Worm (Caenorhabditis elegans) whole organism, L4 larva: ENCODE data around the gene twk-45.

ENCODE experiments used
- aly-2 ChIP-seq: sonication (generic microtip); optimal IDR thresholded peaks from 2 replicates; lab custom pipeline; 2018; ENCODE audit warnings: missing biosample characterization, missing genetic modification characterization
- daf-16 ChIP-seq, 3 experiments: sonication (generic microtip); optimal IDR thresholded peaks; 2 replicates each; lab custom pipeline; 2016 to 2017; ENCODE audit warnings: missing genetic modification characterization in 3 of 3, missing genetic modification reagents in 3 of 3, mild to moderate bottlenecking in 2 of 3, missing compliant biosample characterization in 2 of 3, missing biosample characterization in 1 of 3, moderate library complexity in 1 of 3
- hlh-11 ChIP-seq: fragments of 200-800 bp; sonication (Bioruptor generic); optimal IDR thresholded peaks from 2 replicates; lab custom pipeline; 2018; ENCODE audit warnings: mild to moderate bottlenecking, missing genetic modification characterization, missing compliant biosample characterization
- nhr-11 ChIP-seq: fragments of 150-350 bp; optimal IDR thresholded peaks from 2 replicates; lab custom pipeline; 2014; ENCODE audit warnings: missing biosample characterization, missing genetic modification characterization
- nhr-25 ChIP-seq: sonication (generic microtip); optimal IDR thresholded peaks from 2 replicates; lab custom pipeline; 2017; ENCODE audit warnings: missing genetic modification characterization, mild to moderate bottlenecking, missing compliant biosample characterization, antibody characterized with exemption, moderate library complexity, borderline replicate concordance; ENCODE audit not compliant: insufficient read depth
- pha-4 ChIP-seq, 2 experiments: fragments of 150-350 bp in 1 of 2; fragments of 200-800 bp in 1 of 2; sonication (Bioruptor generic) in 1 of 2; IDR thresholded peaks in 1 of 2; optimal IDR thresholded peaks in 1 of 2; 2 replicates each; pipeline versions ENCODE4 v1.3.6 to Lab custom; 2014 to 2022; ENCODE audit warnings: missing genetic modification characterization in 2 of 2, missing genetic modification reagents in 2 of 2, missing biosample characterization in 1 of 2, missing compliant biosample characterization in 1 of 2

ce11 chrIII:2801800-2802515 is at the start of gene twk-45, which contains the start of gene Y71H2AM.25:
- TF ChIP-seq aly-2 (tag; lab: Kevin White, UChicago) (no peak), daf-16 (GFP tag; optimal IDR thresholded peaks at IDR 0.05; lab: Kevin White, UChicago) (no peak), daf-16 (tag; optimal IDR thresholded peaks at IDR 0.05; lab: Kevin White, UChicago) (no peak), nhr-11 (tag; lab: Kevin White, UChicago) (no peak), pha-4 (GFP tag; IDR thresholded peaks at IDR 0.05; lab: Robert Waterston, UW) (no peak), pha-4 (tag; optimal IDR thresholded peaks at IDR 0.05; lab: Kevin White, UChicago) (no peak), nhr-25 (tag; lab: Kevin White, UChicago) (no peak), hlh-11 (tag; lab: Kevin White, UChicago) (no peak)
